Worm (Caenorhabditis elegans) whole organism, mixed stage, embryonic: ENCODE data around the gene T10C6.15.

ENCODE experiments used
- lin-13 ChIP-seq: fragments of 150-350 bp; optimal IDR thresholded peaks from 2 replicates; lab custom pipeline; 2014; ENCODE audit warnings: missing biosample characterization, missing genetic modification characterization
- nhr-28 ChIP-seq: fragments of 150-350 bp; optimal IDR thresholded peaks from 2 replicates; lab custom pipeline; 2014; ENCODE audit warnings: missing biosample characterization, missing genetic modification characterization
- pha-4 ChIP-seq: fragments of 150-350 bp; optimal IDR thresholded peaks from 2 replicates; lab custom pipeline; 2018; ENCODE audit warnings: missing biosample characterization, missing genetic modification reagents, missing genetic modification characterization
- snpc-4 ChIP-seq: fragments of 150-350 bp; optimal IDR thresholded peaks from 2 replicates; lab custom pipeline; 2014; ENCODE audit warnings: missing biosample characterization, missing genetic modification characterization
- sptf-1 ChIP-seq: sonication (generic microtip); optimal IDR thresholded peaks from 2 replicates; lab custom pipeline; 2017; ENCODE audit warnings: mild to moderate bottlenecking, missing genetic modification characterization, moderate library complexity, missing compliant biosample characterization
- tbx-8 ChIP-seq: fragments of 200-800 bp; sonication (Bioruptor generic); optimal IDR thresholded peaks from 2 replicates; lab custom pipeline; 2018; ENCODE audit warnings: mild to moderate bottlenecking, missing genetic modification characterization, moderate library complexity, missing compliant biosample characterization
- unc-39 ChIP-seq: fragments of 150-350 bp; optimal IDR thresholded peaks from 2 replicates; lab custom pipeline; 2014; ENCODE audit warnings: missing biosample characterization, missing genetic modification characterization
- unc-62 ChIP-seq: fragments of 150-350 bp; optimal IDR thresholded peaks from 2 replicates; lab custom pipeline; 2014; ENCODE audit warnings: missing biosample characterization, missing genetic modification reagents, missing genetic modification characterization

DNA sequence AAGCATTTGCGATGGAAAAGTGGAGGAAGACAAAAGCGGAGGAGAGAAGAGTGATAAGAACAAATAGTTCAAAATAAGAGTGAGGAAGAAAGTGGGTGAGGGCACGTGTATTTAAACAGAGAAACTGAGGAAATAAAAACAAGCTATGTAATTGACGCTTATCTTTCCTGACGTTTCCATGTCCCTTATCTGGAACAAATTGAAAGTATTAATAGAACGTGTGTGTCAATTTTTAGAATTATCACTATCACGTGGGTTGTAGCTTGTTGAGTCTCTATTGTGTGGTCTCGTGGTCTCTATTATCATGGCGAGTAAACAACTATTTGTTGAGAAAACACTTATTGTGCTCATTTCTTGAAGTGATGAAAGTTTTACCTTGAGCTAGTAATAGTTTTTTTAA lies at the start of gene T10C6.15:
- TF ChIP-seq pha-4 (tag; lab: Kevin White, UChicago) = no peak
- no peak for TF ChIP-seq tbx-8 (GFP tag; lab: Kevin White, UChicago)
- TF ChIP-seq lin-13 = no peak
- TF ChIP-seq nhr-28 (tag; lab: Kevin White, UChicago) = no peak
- TF ChIP-seq unc-62 (GFP tag; lab: Kevin White, UChicago) = no peak
- TF ChIP-seq sptf-1 (tag; lab: Kevin White, UChicago) = no peak
- no peak for TF ChIP-seq unc-39
- TF ChIP-seq snpc-4 = no peak
